Fruit fly (Drosophila melanogaster): ENCODE results near the gene CG46458.
A peak's percentile ranks its signal among the peaks of the same experiment; 100 is the strongest.

CG46458 gene

dm6 chr3R:6935208-6935607 lies 23.0 kb downstream of the CG46458 start:
- peak in 1 of 2 experiments; percentile 12 for TF ChIP-seq foxo (GFP tag; optimal IDR thresholded peaks at IDR 0.05)
- TF ChIP-seq N (GFP tag; optimal IDR thresholded peaks at IDR 0.05): no peak
- peak; percentile 18 for TF ChIP-seq Sp1 (GFP tag; optimal IDR thresholded peaks at IDR 0.05)
- TF ChIP-seq OdsH (GFP tag; optimal IDR thresholded peaks at IDR 0.05): peak; percentile 1
- peak; percentile 30 for TF ChIP-seq ey (GFP tag; optimal IDR thresholded peaks at IDR 0.05)
- peak; percentile 47 for TF ChIP-seq woc (GFP tag; optimal IDR thresholded peaks at IDR 0.05)
- no peak for TF ChIP-seq CrebA (GFP tag; optimal IDR thresholded peaks at IDR 0.05; ENCODE audit: borderline replicate concordance)
- TF ChIP-seq sage (GFP tag; optimal IDR thresholded peaks at IDR 0.05): no peak
- TF ChIP-seq h (GFP tag; optimal IDR thresholded peaks at IDR 0.05): peak; percentile 40
- TF ChIP-seq pan (optimal IDR thresholded peaks at IDR 0.05): no peak
- TF ChIP-seq CG9705 (GFP tag; optimal IDR thresholded peaks at IDR 0.05): no peak
- no peak for TF ChIP-seq Dif (GFP tag; optimal IDR thresholded peaks at IDR 0.05; ENCODE audit: partially characterized antibody)
- TF ChIP-seq fru (GFP tag; optimal IDR thresholded peaks at IDR 0.05): peak; percentile 9
- TF ChIP-seq Jra (GFP tag; optimal IDR thresholded peaks at IDR 0.05): no peak
- TF ChIP-seq HLH106 (tag; optimal IDR thresholded peaks at IDR 0.05): peak; percentile 6

- TF ChIP-seq foxo (GFP tag; optimal IDR thresholded peaks at IDR 0.05) (no peak), Rel (GFP tag; optimal IDR thresholded peaks at IDR 0.05) (no peak), Rel (tag; optimal IDR thresholded peaks at IDR 0.05) (peak; percentile 5), woc (GFP tag; optimal IDR thresholded peaks at IDR 0.05) (peak; percentile 22)
Observed at dm6 chr3R:6932780-6933347, 25.3 kb downstream of the CG46458 start.

DNA sequence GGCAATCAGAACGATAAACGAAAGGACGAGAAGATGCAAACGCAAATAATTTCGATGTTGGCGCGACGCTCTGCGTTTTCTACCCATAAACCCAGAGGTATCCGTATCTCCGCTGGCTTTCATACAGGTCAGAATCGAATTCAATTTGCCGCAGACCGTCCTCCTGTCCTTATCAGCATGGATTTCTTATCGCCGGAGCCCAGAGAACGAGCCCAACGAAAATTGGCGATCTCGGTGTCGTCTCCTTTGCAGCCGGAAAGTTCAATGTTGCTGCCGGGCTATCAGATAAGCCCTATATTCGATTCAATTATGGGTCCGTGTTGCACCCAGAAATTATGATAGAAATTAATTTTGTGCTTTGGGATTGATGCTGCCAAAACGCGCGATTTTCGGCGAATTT lies 26.1 kb downstream of the CG46458 start:
- TF ChIP-seq sage (GFP tag; optimal IDR thresholded peaks at IDR 0.05): no peak
- TF ChIP-seq CG9705 (GFP tag; optimal IDR thresholded peaks at IDR 0.05): no peak
- TF ChIP-seq N (GFP tag; optimal IDR thresholded peaks at IDR 0.05): no peak
- no peak for TF ChIP-seq Vsx2 (GFP tag; optimal IDR thresholded peaks at IDR 0.05; ENCODE audit: partially characterized antibody)
- no peak for TF ChIP-seq usp (GFP tag; optimal IDR thresholded peaks at IDR 0.05)
- TF ChIP-seq Myc (optimal IDR thresholded peaks at IDR 0.05): no peak
- TF ChIP-seq dsf (GFP tag; optimal IDR thresholded peaks at IDR 0.05; ENCODE audit: borderline replicate concordance): no peak
- no peak for TF ChIP-seq Sp1 (GFP tag; optimal IDR thresholded peaks at IDR 0.05)
- no peak for TF ChIP-seq Dfd (GFP tag; optimal IDR thresholded peaks at IDR 0.05)
- TF ChIP-seq dl (GFP tag; optimal IDR thresholded peaks at IDR 0.05; ENCODE audit: insufficient read depth in 1 of 2, partially characterized antibody in 2 of 2): no peak
- TF ChIP-seq dmrt93B (GFP tag; optimal IDR thresholded peaks at IDR 0.05): no peak

DNA sequence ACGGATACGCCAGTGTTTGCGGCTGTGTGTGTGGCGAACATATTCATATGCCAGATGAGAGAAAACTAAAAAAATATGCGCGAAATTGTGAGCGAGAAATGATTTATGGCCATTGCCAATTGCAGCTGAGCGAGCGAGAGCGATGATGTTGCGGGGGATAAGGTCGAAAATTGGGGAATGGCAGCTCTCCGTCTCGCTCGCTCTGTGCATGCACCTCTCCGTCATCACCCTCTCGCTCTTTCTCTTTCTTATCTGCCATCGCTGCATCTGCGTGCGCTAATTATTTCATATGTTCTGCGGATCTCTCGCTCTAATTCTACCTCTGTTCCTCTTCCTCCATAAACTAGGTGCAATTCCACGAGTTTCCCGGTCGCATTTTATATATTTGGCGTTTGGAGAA lies 27.7 kb downstream of the CG46458 start:
- TF ChIP-seq Myc (optimal IDR thresholded peaks at IDR 0.05) (no peak), Vsx2 (GFP tag; optimal IDR thresholded peaks at IDR 0.05; ENCODE audit: partially characterized antibody) (peak; percentile 45), h (GFP tag; optimal IDR thresholded peaks at IDR 0.05) (no peak), psq (GFP tag; optimal IDR thresholded peaks at IDR 0.05) (peak; percentile 30)

DNA sequence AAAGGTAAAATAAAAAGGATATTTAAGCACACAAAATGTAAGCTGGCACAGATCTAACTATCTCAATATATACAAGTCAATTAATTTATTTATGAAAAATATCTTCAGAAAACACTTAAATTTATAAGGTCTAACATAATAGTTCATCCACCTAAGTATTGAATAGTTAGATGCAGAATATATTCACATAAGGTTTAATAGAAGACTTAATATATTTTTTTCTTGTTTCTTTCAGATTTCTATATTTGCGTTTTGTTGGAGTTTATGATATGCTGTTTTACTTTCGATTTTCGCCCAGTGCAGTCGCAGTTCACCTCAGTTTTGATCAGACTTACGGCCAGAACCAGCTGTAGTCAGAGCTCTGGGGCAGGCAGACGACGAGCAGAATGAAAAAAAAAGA lies 29.0 kb downstream of the CG46458 start:
- no peak for TF ChIP-seq h (GFP tag; optimal IDR thresholded peaks at IDR 0.05)
- no peak for TF ChIP-seq rgr (GFP tag; optimal IDR thresholded peaks at IDR 0.05)
- TF ChIP-seq pan (optimal IDR thresholded peaks at IDR 0.05): no peak
- TF ChIP-seq CG9705 (GFP tag; optimal IDR thresholded peaks at IDR 0.05): no peak
- no peak for TF ChIP-seq GATAd (GFP tag; optimal IDR thresholded peaks at IDR 0.05)
- no peak for TF ChIP-seq sv (GFP tag; optimal IDR thresholded peaks at IDR 0.05)

- TF ChIP-seq Hr83 (GFP tag; optimal IDR thresholded peaks at IDR 0.05; ENCODE audit: poor library complexity, severe bottlenecking) (no peak), brk (GFP tag; optimal IDR thresholded peaks at IDR 0.05) (no peak), rgr (GFP tag; optimal IDR thresholded peaks at IDR 0.05) (no peak), Hnf4 (GFP tag; optimal IDR thresholded peaks at IDR 0.05) (no peak), Myc (optimal IDR thresholded peaks at IDR 0.05) (no peak), N (GFP tag; optimal IDR thresholded peaks at IDR 0.05) (no peak), dsf (GFP tag; optimal IDR thresholded peaks at IDR 0.05; ENCODE audit: borderline replicate concordance) (no peak)
Observed at dm6 chr3R:6924235-6924634, 33.9 kb downstream of the CG46458 start.

Measured in whole organism, wandering third instar larva.